Worm (Caenorhabditis elegans) whole organism, dauer: ENCODE measurements around the gene rpn-5.
"Not testable (repeated sequence)": the region's sequence is repeated elsewhere in the genome, so short reads cannot be mapped to it uniquely, and the experiment has no call there.

Source experiments
- unc-62 ChIP-seq: sonication (generic microtip); optimal IDR thresholded peaks from 2 replicates; lab custom pipeline; 2017; ENCODE audit warnings: missing biosample characterization, missing genetic modification reagents, missing genetic modification characterization

The rpn-5 gene

ce11 chrII:4710120-4710519 is 11.9 kb upstream of the rpn-5 start, which contains the start of gene tag-151:
Gene tag-151 (plus strand): TSS chrII:4710277.
- no peak for TF ChIP-seq unc-62 (GFP tag; lab: Kevin White, UChicago)

- no peak for TF ChIP-seq unc-62 (GFP tag; lab: Kevin White, UChicago)
These were observed 8.2 kb upstream of the rpn-5 start, which contains the start of the genes F10G7.9 and tsn-1 for ce11 chrII:4706359-4706871. Gene F10G7.9 (minus strand): TSS chrII:4706485. Gene tsn-1 (plus strand): TSS chrII:4706821.

- no peak for TF ChIP-seq unc-62 (GFP tag; lab: Kevin White, UChicago)
These were observed 4.8 kb upstream of the rpn-5 start for ce11 chrII:4703011-4703410.

- TF ChIP-seq unc-62 (GFP tag; lab: Kevin White, UChicago), result not testable (repeated sequence)
These were observed 3.4 kb upstream of the rpn-5 start, which contains the start of gene unc-85 for ce11 chrII:4701482-4702119. Gene unc-85 (plus strand): TSS chrII:4702069.

- TF ChIP-seq unc-62 (GFP tag; lab: Kevin White, UChicago), result no peak
These were observed 2.2 kb downstream of the rpn-5 start for ce11 chrII:4696055-4696454.

ce11 chrII:4693129-4693528 is 5.1 kb downstream of the rpn-5 start, which contains the start of gene F10G7.5:
Gene F10G7.5 (plus strand): TSS chrII:4693414.
- no peak for TF ChIP-seq unc-62 (GFP tag; lab: Kevin White, UChicago)

- no peak for TF ChIP-seq unc-62 (GFP tag; lab: Kevin White, UChicago)
These were observed 8.8 kb downstream of the rpn-5 start, which contains the start of gene F10G7.12 for ce11 chrII:4689477-4689876. Gene F10G7.12 (plus strand): TSS chrII:4689777.

ce11 chrII:4686941-4687340 is 11.3 kb downstream of the rpn-5 start, which contains the start of gene sre-39:
Gene sre-39 (plus strand): TSS chrII:4687241.
- no peak for TF ChIP-seq unc-62 (GFP tag; lab: Kevin White, UChicago)

ce11 chrII:4684852-4685251 is 13.4 kb downstream of the rpn-5 start:
- no peak for TF ChIP-seq unc-62 (GFP tag; lab: Kevin White, UChicago)

ce11 chrII:4683693-4684092 is 14.5 kb downstream of the rpn-5 start, which contains the start of gene sre-40:
Gene sre-40 (minus strand): TSS chrII:4683793.
- TF ChIP-seq unc-62 (GFP tag; lab: Kevin White, UChicago), result no peak

ce11 chrII:4681391-4681790 is 16.8 kb downstream of the rpn-5 start, which contains the start of gene T05A7.7:
Gene T05A7.7 (minus strand): TSS chrII:4681491.
- TF ChIP-seq unc-62 (GFP tag; lab: Kevin White, UChicago), result no peak

- no peak for TF ChIP-seq unc-62 (GFP tag; lab: Kevin White, UChicago)
These were observed 20.3 kb downstream of the rpn-5 start, which contains the start of gene T05A7.1 for ce11 chrII:4677916-4678315. Gene T05A7.1 (plus strand): TSS chrII:4678216.

ce11 chrII:4676241-4676640 is 22.0 kb downstream of the rpn-5 start:
- TF ChIP-seq unc-62 (GFP tag; lab: Kevin White, UChicago), result no peak

ce11 chrII:4675481-4675880 is 22.7 kb downstream of the rpn-5 start, which contains the start of gene T05A7.3:
Gene T05A7.3 (plus strand): TSS chrII:4675781.
- TF ChIP-seq unc-62 (GFP tag; lab: Kevin White, UChicago), result no peak

ce11 chrII:4674188-4674587 is 24.0 kb downstream of the rpn-5 start:
- no peak for TF ChIP-seq unc-62 (GFP tag; lab: Kevin White, UChicago)

- TF ChIP-seq unc-62 (GFP tag; lab: Kevin White, UChicago), result no peak
These were observed 24.6 kb downstream of the rpn-5 start for ce11 chrII:4673670-4674069.
